Fruit fly (Drosophila melanogaster) whole organism, prepupa: ENCODE measurements around the gene Dup99B.

ENCODE experiments used
- Blimp-1 ChIP-seq: fragments of 200-800 bp; sonication (Bioruptor generic); optimal IDR thresholded peaks from 3 replicates; lab custom pipeline; 2017; ENCODE audit warnings: missing biosample characterization, missing genetic modification characterization, mild to moderate bottlenecking, moderate library complexity, missing genetic modification reagents
- CG10631 ChIP-seq: fragments of 200-800 bp; sonication (Bioruptor generic); optimal IDR thresholded peaks from 2 replicates; lab custom pipeline; 2016; ENCODE audit warnings: missing biosample characterization, missing genetic modification characterization
- CG16779 ChIP-seq: fragments of 200-800 bp; sonication (Bioruptor generic); optimal IDR thresholded peaks from 3 replicates; lab custom pipeline; 2017; ENCODE audit warnings: missing biosample characterization, mild to moderate bottlenecking, missing genetic modification characterization
- CG6854 ChIP-seq: fragments of 200-800 bp; sonication (Bioruptor generic); optimal IDR thresholded peaks from 2 replicates; lab custom pipeline; 2017; ENCODE audit warnings: missing biosample characterization, mild to moderate bottlenecking, missing genetic modification characterization
- Sox102F ChIP-seq: fragments of 200-800 bp; sonication (Bioruptor generic); optimal IDR thresholded peaks from 2 replicates; lab custom pipeline; 2016; ENCODE audit warnings: missing biosample characterization, mild to moderate bottlenecking, missing genetic modification characterization
- cyc ChIP-seq: fragments of 200-800 bp; sonication (Bioruptor generic); optimal IDR thresholded peaks from 3 replicates; lab custom pipeline; 2016; ENCODE audit warnings: missing biosample characterization, missing genetic modification characterization

DNA sequence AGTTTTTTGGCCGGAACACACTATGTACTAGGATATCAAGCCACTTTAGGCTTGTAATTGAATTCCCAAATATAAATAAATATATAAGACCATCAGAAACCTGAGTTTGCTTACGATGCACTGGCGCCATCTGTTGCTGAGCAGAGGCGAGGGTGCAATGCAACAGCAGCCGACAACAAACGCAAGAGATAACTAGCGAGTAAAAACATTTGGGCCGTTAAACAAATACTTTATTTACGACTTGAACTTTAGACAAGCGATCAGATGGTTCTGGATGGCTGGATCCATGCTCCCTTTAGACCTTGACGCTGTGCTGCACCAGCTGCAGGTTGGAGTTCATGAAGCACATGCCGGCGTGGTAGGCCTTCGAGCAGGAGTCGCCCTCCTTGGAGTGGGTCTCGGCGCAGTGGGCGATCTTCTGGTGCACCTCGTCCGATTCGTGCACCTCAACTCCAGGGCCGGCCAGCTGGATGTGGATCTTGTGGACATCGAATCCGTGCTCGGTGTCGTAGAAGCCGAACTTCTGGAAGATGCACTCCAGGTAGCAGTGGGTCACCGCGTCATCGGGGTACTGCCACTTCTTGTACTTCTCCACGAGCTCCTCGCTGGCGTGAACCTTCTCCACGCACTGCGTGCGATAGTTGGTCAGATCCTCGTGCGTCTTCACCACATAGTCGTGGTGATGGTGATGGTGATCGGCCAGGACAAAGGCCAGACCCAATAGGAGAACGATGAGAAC lies 1.0 kb upstream of the Dup99B start:
- TF ChIP-seq CG16779 (tag; lab: Kevin White, UChicago) (no peak), Sox102F (GFP tag; lab: Kevin White, UChicago) (no peak), CG10631 (GFP tag; lab: Kevin White, UChicago) (no peak), cyc (no peak), CG6854 (no peak), Blimp-1 (no peak)
